Worm (Caenorhabditis elegans) whole organism, L3 larva: ENCODE measurements around the gene clp-1.

ENCODE experiments used
- aly-2 ChIP-seq: fragments of 150-350 bp; optimal IDR thresholded peaks from 2 replicates; lab custom pipeline; 2014; ENCODE audit warnings: missing biosample characterization, missing genetic modification characterization
- ama-1 ChIP-seq: fragments of 150-350 bp; optimal IDR thresholded peaks from 2 replicates; lab custom pipeline; 2018

- TF ChIP-seq aly-2 (tag; lab: Kevin White, UChicago) = no peak
- no peak for TF ChIP-seq ama-1 (lab: Kevin White, UChicago)
Observed at ce11 chrIII:8027942-8028341, 48.2 kb downstream of the clp-1 start, which contains the start of gene mdt-30.
